Worm (Caenorhabditis elegans) whole organism, L4 larva: ENCODE measurements around the gene H25P19.1.

Experiments
- dve-1 ChIP-seq: sonication (generic microtip); optimal IDR thresholded peaks from 2 replicates; lab custom pipeline; 2017; ENCODE audit warnings: antibody characterized with exemption, mild to moderate bottlenecking, missing genetic modification characterization, missing compliant biosample characterization; ENCODE audit not compliant: insufficient read depth
- egl-27 ChIP-seq: sonication (generic microtip); optimal IDR thresholded peaks from 3 replicates; lab custom pipeline; 2017; ENCODE audit warnings: missing biosample characterization, missing genetic modification reagents, missing genetic modification characterization
- fos-1 ChIP-seq: fragments of 150-350 bp; optimal IDR thresholded peaks from 2 replicates; lab custom pipeline; 2014; ENCODE audit warnings: missing biosample characterization, missing genetic modification characterization
- lin-15B ChIP-seq: fragments of 150-350 bp; sonication (generic microtip); optimal IDR thresholded peaks from 3 replicates; lab custom pipeline; 2014; ENCODE audit warnings: missing biosample characterization, missing genetic modification characterization
- lin-39 ChIP-seq: fragments of 150-350 bp; optimal IDR thresholded peaks from 2 replicates; lab custom pipeline; 2014; ENCODE audit warnings: missing biosample characterization, missing genetic modification reagents, missing genetic modification characterization
- nhr-11 ChIP-seq: fragments of 150-350 bp; optimal IDR thresholded peaks from 2 replicates; lab custom pipeline; 2014; ENCODE audit warnings: missing biosample characterization, missing genetic modification characterization
- snpc-1.2 ChIP-seq: fragments of 200-800 bp; sonication (Bioruptor generic); IDR thresholded peaks from 2 replicates; pipeline ENCODE4 v1.3.6; 2022; ENCODE audit warnings: missing genetic modification reagents, missing genetic modification characterization, missing compliant biosample characterization
- zag-1 ChIP-seq: fragments of 150-350 bp; optimal IDR thresholded peaks from 2 replicates; lab custom pipeline; 2014; ENCODE audit warnings: missing biosample characterization, missing genetic modification characterization
- zfp-3 ChIP-seq: fragments of 200-800 bp; sonication (Bioruptor generic); conservative IDR thresholded peaks from 2 replicates; pipeline ENCODE4 v1.3.6; 2022; ENCODE audit warnings: missing genetic modification reagents, missing genetic modification characterization, missing compliant biosample characterization
- ztf-11 ChIP-seq: fragments of 150-350 bp; optimal IDR thresholded peaks from 2 replicates; lab custom pipeline; 2014; ENCODE audit warnings: missing biosample characterization, missing genetic modification characterization

DNA sequence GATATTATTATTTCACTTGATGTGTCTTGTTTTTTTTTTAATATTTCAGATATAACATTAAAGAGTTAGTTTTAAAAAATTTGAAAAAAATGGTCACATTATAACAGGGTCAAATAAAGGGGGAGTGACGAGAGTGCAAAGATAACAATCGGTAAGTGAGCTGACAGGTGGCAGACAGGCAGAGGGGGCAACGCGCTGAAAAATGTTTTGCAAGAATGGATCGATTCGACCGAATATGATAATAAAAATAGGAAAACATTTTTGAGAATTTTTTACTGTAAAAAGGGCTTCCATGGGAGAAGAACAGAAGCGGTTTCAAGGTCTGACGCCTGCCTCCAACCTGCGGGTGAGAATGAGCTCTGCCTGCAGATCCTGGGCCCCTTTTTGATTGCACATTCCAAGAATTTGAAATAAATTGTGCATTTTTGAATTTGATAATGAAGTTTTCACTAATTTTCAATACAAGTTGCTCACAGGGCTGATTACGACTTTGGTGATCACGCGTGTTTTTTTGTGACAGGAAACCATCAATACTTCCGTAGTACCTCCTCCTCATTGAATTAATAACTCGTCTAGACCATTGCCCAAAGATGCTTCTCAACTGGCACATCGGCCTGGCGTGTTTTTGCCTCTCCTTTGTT is 12.1 kb downstream of the H25P19.1 start, which contains the start of the genes ugt-29 and srx-5:
- no peak for TF ChIP-seq zfp-3 (GFP tag; lab: Robert Waterston, UW)
- TF ChIP-seq snpc-1.2 (GFP tag; lab: Robert Waterston, UW): no peak
- TF ChIP-seq lin-39 (tag; lab: Kevin White, UChicago): no peak
- TF ChIP-seq fos-1 (tag; lab: Kevin White, UChicago): no peak
- TF ChIP-seq egl-27 (tag; lab: Kevin White, UChicago): no peak
- TF ChIP-seq lin-15B: no peak
- TF ChIP-seq ztf-11: no peak
- no peak for TF ChIP-seq nhr-11 (tag; lab: Kevin White, UChicago)
- TF ChIP-seq zag-1 (tag; lab: Kevin White, UChicago): no peak
- TF ChIP-seq dve-1 (tag; lab: Kevin White, UChicago): no peak
